Fruit fly (Drosophila melanogaster): ENCODE measurements around the gene bnb.

Gene bnb

DNA sequence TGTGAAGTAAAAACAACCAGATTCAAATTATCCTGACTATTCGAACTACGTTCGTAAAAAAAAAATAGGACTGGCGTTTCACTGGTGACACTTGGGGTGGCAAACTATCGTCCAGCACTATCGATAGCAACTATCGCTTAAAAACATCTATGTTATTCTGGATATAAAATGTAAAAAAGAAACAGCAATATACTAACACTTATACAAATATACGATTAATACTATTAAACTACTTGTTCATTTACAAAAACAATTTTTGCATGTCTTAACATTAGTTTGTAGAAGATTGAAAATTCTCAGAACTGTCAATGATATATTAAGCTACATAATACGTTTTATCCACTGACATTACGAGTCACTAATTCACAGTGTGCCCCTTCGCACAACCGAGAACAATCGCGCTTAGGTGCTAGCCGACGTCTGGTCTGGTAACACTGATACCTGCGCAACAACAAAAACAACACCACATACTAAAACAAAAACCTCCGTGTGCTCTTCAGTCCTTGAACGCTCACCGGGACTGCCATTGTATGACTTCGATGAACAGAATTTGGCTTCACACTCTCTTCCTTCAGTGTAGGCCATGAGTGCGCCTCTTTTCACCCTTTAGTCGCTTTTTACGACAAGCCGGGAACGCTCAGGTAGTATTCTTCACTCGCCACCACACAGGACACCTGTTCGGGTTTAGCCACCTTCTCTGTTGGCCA is 13.9 kb downstream of the bnb start, which contains the start of gene CG18259 (continued):
- TF ChIP-seq C15 (GFP tag; IDR thresholded peaks at IDR 0.05) (no peak), tup (GFP tag; optimal IDR thresholded peaks at IDR 0.05) (no peak), CG1603 (tag; optimal IDR thresholded peaks at IDR 0.05) (peak; percentile 32), ash1 (GFP tag; optimal IDR thresholded peaks at IDR 0.05) (no peak), CG31224 (GFP tag; IDR thresholded peaks at IDR 0.05) (no peak), CG11093 (GFP tag; IDR thresholded peaks at IDR 0.05) (no peak), CG12299 (tag; optimal IDR thresholded peaks at IDR 0.05) (no peak)

DNA sequence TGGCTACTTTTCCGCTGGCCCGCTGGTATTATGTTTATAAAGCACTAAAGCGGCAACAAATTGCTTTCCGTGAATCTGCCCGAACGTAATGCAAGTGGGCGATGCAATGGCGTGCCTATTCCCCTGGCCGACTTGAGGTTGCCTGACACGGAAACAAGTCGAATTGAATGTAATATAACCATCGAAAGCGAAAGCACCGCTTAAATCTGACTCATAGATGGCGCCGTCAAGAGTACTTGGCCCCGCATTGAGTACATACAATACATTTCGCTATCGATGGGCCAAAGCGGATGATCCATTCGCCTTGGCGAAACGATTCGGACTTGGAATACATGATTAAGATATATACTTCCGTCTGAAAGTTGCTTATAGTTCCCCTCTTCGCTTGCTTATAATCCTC is 17.2 kb downstream of the bnb start:
- TF ChIP-seq Med (GFP tag): peak; percentile 30
- TF ChIP-seq Dip2 (GFP tag; IDR thresholded peaks at IDR 0.05): peak; percentile 81
- no peak for TF ChIP-seq CG30403 (GFP tag; optimal IDR thresholded peaks at IDR 0.05)
- TF ChIP-seq Ets65A (GFP tag): peak; percentile 30
- TF ChIP-seq NC2α (GFP tag; optimal IDR thresholded peaks at IDR 0.05): no peak
- TF ChIP-seq CTCF (GFP tag; optimal IDR thresholded peaks at IDR 0.05): peak; percentile 88
- TF ChIP-seq Blimp-1 (GFP tag; optimal IDR thresholded peaks at IDR 0.05): peak; percentile 88
- peak; percentile 29 for TF ChIP-seq CG10979 (tag; optimal IDR thresholded peaks at IDR 0.05)

DNA sequence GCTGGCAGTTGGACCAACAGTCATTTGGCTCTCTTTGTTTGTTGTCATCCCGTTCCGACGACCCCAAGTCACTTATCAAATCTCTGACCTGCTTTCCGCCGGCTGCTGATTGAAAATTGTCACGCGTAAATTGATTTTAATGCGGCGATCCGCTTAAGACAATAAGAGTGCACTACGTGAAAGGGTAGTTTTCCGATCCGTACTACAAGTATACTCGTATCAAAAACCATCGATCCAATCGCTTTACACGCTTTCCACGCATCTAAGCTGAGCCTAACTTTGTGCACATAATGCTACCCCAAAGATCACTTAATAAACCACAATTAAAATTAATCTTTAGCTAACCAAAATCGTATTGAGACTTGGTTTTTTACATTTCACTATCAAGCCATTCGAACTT is 17.8 kb downstream of the bnb start:
- no peak for TF ChIP-seq grn (GFP tag; optimal IDR thresholded peaks at IDR 0.05)
- no peak for TF ChIP-seq cad (GFP tag; optimal IDR thresholded peaks at IDR 0.05)
- no peak for TF ChIP-seq MTF-1 (GFP tag; optimal IDR thresholded peaks at IDR 0.05; ENCODE audit: borderline replicate concordance)
- TF ChIP-seq abd-A (tag; optimal IDR thresholded peaks at IDR 0.05): no peak
- TF ChIP-seq CG14667 (GFP tag; IDR thresholded peaks at IDR 0.05): no peak
- no peak for TF ChIP-seq mam (GFP tag; optimal IDR thresholded peaks at IDR 0.05)
- peak; percentile 57; the same call in 1 of the 3 replicates for TF ChIP-seq CG2199 (GFP tag; IDR thresholded peaks at IDR 0.05)
- TF ChIP-seq CG18011 (GFP tag; optimal IDR thresholded peaks at IDR 0.05): no peak
- TF ChIP-seq CG30020 (tag; optimal IDR thresholded peaks at IDR 0.05): no peak

DNA sequence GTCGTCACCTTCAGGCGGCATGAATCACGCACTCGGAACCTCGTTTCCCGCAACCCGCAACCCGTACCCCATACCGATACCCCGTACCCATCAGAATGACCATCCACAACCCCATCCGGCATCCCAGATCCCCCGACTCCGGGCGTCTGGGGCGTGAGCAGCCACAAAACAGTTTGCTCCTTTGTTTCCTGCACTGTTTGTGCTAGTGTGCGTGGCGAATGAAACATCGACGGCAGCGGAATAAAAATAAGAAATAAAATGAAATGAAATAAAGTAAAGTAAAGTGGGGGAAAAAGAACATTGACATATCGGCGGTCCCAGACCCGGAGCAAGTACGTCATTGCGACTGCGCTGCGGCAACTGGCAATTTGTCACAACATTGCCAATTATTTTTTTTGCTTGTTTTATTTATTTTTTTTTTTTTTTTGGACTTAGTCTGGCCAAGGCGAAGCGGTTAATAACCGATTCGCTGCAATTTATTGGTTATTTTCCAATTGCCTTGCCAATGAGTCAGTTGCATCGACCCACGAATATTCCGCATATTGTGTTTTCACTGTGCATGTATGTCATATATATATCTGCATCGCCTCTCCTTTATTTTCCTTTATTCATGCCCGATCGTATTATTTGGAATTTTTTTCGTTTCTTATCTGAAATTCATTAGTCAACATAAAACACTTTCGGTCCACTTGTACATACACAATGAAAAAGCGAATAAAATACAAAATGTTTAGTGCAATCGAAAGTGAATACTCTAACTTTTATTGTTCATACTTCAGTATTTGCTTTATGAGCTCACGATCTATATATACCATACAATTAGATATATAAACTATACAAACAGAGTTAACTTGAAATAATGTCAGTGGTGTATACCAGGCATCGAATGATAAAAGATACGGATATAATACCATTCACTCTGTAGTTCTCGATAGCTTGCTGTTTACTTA is 20.2 kb downstream of the bnb start:
- peak; percentile 41 for TF ChIP-seq crol (GFP tag; IDR thresholded peaks at IDR 0.05)
- peak; percentile 56 for TF ChIP-seq lbe (GFP tag; optimal IDR thresholded peaks at IDR 0.05)
- peak; percentile 60 for TF ChIP-seq corto (GFP tag; optimal IDR thresholded peaks at IDR 0.05)
- TF ChIP-seq nom (GFP tag; optimal IDR thresholded peaks at IDR 0.05): peak; percentile 44
- no peak for TF ChIP-seq Ssrp (tag; optimal IDR thresholded peaks at IDR 0.05)

DNA sequence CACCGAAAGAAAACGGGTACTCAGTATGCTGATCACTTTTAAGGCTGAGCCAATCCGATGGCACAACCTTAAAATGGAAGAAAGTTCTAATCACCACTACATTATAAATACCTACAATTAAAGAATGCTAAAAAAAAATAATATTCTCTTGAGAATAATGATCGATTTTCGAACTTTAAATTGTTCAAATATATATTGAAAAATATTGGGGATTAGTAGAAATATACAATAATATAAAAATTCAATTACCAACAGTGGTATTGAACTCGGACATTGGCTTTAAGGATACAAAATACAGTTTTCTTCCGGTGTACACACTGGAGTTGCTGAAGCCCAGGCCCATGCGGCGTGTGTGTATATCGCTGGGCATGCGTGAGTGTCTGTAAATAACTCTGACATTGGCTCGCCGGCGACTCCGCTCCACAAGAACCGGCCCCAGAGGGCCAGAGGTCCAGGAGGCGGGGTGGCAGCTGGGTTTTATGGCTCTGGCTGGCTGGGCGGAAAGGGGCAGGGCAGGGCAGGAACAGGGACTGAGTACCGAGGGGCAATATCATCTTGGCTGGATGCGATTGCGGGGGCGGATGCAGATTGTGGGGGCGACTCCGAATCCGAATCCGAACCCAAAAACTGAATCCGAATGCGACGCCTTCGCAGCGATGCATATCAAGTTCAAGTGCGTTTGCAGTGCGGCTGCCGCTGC is 21.5 kb downstream of the bnb start:
- no peak for TF ChIP-seq prd (optimal IDR thresholded peaks at IDR 0.05)
- TF ChIP-seq prd (GFP tag; IDR thresholded peaks at IDR 0.05): peak; percentile 14; the same call in 1 of the 3 replicates
- peak; percentile 21 for TF ChIP-seq Asciz (GFP tag; optimal IDR thresholded peaks at IDR 0.05)
- peak; percentile 75 for TF ChIP-seq phol (tag; optimal IDR thresholded peaks at IDR 0.05)
- no peak for TF ChIP-seq CG8089 (GFP tag; optimal IDR thresholded peaks at IDR 0.05)
- TF ChIP-seq CG10654 (GFP tag; optimal IDR thresholded peaks at IDR 0.05): peak; percentile 47
- peak; percentile 79 for TF ChIP-seq Sox100B (GFP tag; optimal IDR thresholded peaks at IDR 0.05)
- peak; percentile 79 for TF ChIP-seq CG7839 (tag; optimal IDR thresholded peaks at IDR 0.05)
- no peak for TF ChIP-seq Elba2 (GFP tag; optimal IDR thresholded peaks at IDR 0.05)
- TF ChIP-seq usp (GFP tag; optimal IDR thresholded peaks at IDR 0.05): no peak
- TF ChIP-seq Blimp-1 (GFP tag; optimal IDR thresholded peaks at IDR 0.05): peak; percentile 52
- peak; percentile 58 for TF ChIP-seq Xbp1 (GFP tag; optimal IDR thresholded peaks at IDR 0.05)
- TF ChIP-seq grau (tag; optimal IDR thresholded peaks at IDR 0.05): peak; percentile 72
- peak; percentile 52 for TF ChIP-seq Lhr (GFP tag; optimal IDR thresholded peaks at IDR 0.05)
